Fruit fly (Drosophila melanogaster) whole organism, embryonic: Measurements from ENCODE around the gene Gs1l.

ENCODE experiments used
- B-H2 ChIP-seq: fragments of 200-800 bp; sonication (Bioruptor generic); optimal IDR thresholded peaks from 2 replicates; lab custom pipeline; 2018; ENCODE audit warnings: missing biosample characterization, mild to moderate bottlenecking, missing genetic modification characterization
- BEAF-32 ChIP-seq: fragments of 200-800 bp; sonication (Bioruptor generic); optimal IDR thresholded peaks from 3 replicates; lab custom pipeline; 2017; ENCODE audit warnings: missing biosample characterization, missing genetic modification characterization, mild to moderate bottlenecking, moderate library complexity, missing genetic modification reagents
- Bgb ChIP-seq: fragments of 200-800 bp; sonication (Bioruptor generic); IDR thresholded peaks from 2 replicates; pipeline ENCODE4 v1.3.6; 2022; ENCODE audit warnings: missing biosample characterization, missing genetic modification characterization; ENCODE audit not compliant: partially characterized antibody
- CG10267 ChIP-seq: fragments of 200-800 bp; sonication (Bioruptor generic); optimal IDR thresholded peaks from 2 replicates; lab custom pipeline; 2018; ENCODE audit warnings: missing biosample characterization, mild to moderate bottlenecking, missing genetic modification characterization, moderate library complexity
- CG10366 ChIP-seq: fragments of 200-800 bp; sonication (Bioruptor generic); IDR thresholded peaks from 2 replicates; pipeline ENCODE4 v1.3.6; 2022; ENCODE audit warnings: missing biosample characterization, missing genetic modification characterization
- CG12071 ChIP-seq: fragments of 200-800 bp; sonication (Bioruptor generic); optimal IDR thresholded peaks from 3 replicates; lab custom pipeline; 2018; ENCODE audit warnings: missing biosample characterization, mild to moderate bottlenecking, missing genetic modification characterization
- CG12104 ChIP-seq: fragments of 200-800 bp; sonication (Bioruptor generic); optimal IDR thresholded peaks from 3 replicates; lab custom pipeline; 2016; ENCODE audit warnings: missing biosample characterization, missing genetic modification characterization
- CG12236 ChIP-seq: fragments of 200-800 bp; sonication (Bioruptor generic); optimal IDR thresholded peaks from 2 replicates; lab custom pipeline; 2016; ENCODE audit warnings: missing biosample characterization, missing genetic modification characterization
- CG12659 ChIP-seq: fragments of 200-800 bp; sonication (Bioruptor generic); optimal IDR thresholded peaks from 3 replicates; lab custom pipeline; 2017; ENCODE audit warnings: mild to moderate bottlenecking, missing biosample characterization, missing genetic modification reagents, missing genetic modification characterization
- CG14860 ChIP-seq: fragments of 200-800 bp; sonication (Bioruptor generic); IDR thresholded peaks from 3 replicates; pipeline ENCODE4 v1.3.6; 2022; ENCODE audit warnings: missing biosample characterization, missing genetic modification characterization; ENCODE audit not compliant: partially characterized antibody
- CG16813 ChIP-seq: fragments of 200-800 bp; sonication (Bioruptor generic); IDR thresholded peaks from 3 replicates; pipeline ENCODE4 v1.3.6; 2022; ENCODE audit warnings: missing biosample characterization, missing genetic modification characterization; ENCODE audit not compliant: partially characterized antibody
- CG17802 ChIP-seq: fragments of 200-800 bp; sonication (Bioruptor generic); optimal IDR thresholded peaks from 2 replicates; lab custom pipeline; 2018; ENCODE audit warnings: missing biosample characterization, mild to moderate bottlenecking, missing genetic modification characterization, moderate library complexity
- CG2116 ChIP-seq: fragments of 200-800 bp; sonication (Bioruptor generic); optimal IDR thresholded peaks from 3 replicates; lab custom pipeline; 2018; ENCODE audit warnings: missing biosample characterization, mild to moderate bottlenecking, missing genetic modification characterization
- CG2712 ChIP-seq: fragments of 200-800 bp; optimal IDR thresholded peaks from 3 replicates; lab custom pipeline; 2019; ENCODE audit warnings: missing biosample characterization, mild to moderate bottlenecking, missing genetic modification characterization, moderate library complexity
- CG32532 ChIP-seq: fragments of 200-800 bp; sonication (Bioruptor generic); IDR thresholded peaks from 2 replicates; pipeline ENCODE4 v1.3.6; 2022; ENCODE audit warnings: missing biosample characterization, missing genetic modification characterization
- CG32767 ChIP-seq: fragments of 200-800 bp; sonication (Bioruptor generic); IDR thresholded peaks from 2 replicates; pipeline ENCODE4 v1.3.6; 2022; ENCODE audit warnings: missing biosample characterization, missing genetic modification characterization
- CG32772 ChIP-seq: fragments of 200-800 bp; sonication (Bioruptor generic); IDR thresholded peaks from 2 replicates; pipeline ENCODE4 v1.3.6; 2022; ENCODE audit warnings: missing biosample characterization, missing genetic modification characterization
- CG34224 ChIP-seq: fragments of 200-800 bp; sonication (Bioruptor generic); IDR thresholded peaks from 3 replicates; pipeline ENCODE4 v1.3.6; 2022; ENCODE audit warnings: missing biosample characterization, missing genetic modification characterization; ENCODE audit not compliant: partially characterized antibody
- CG3838 ChIP-seq: fragments of 200-800 bp; sonication (Bioruptor generic); optimal IDR thresholded peaks from 3 replicates; lab custom pipeline; 2016; ENCODE audit warnings: missing biosample characterization, missing genetic modification characterization
- CG7963 ChIP-seq: fragments of 200-800 bp; sonication (Bioruptor generic); IDR thresholded peaks from 3 replicates; pipeline ENCODE4 v1.3.6; 2022; ENCODE audit warnings: missing biosample characterization, missing genetic modification characterization; ENCODE audit not compliant: partially characterized antibody
- CG9932 ChIP-seq: fragments of 200-800 bp; sonication (Bioruptor generic); IDR thresholded peaks from 2 replicates; pipeline ENCODE4 v1.3.6; 2022; ENCODE audit warnings: missing biosample characterization, missing genetic modification characterization
- Dll ChIP-seq: fragments of 200-800 bp; sonication (Bioruptor generic); IDR thresholded peaks from 4 replicates; pipeline ENCODE4 v1.3.6; 2022; ENCODE audit warnings: missing biosample characterization, missing genetic modification characterization; ENCODE audit not compliant: partially characterized antibody
- Dp ChIP-seq: fragments of 200-800 bp; sonication (Bioruptor generic); optimal IDR thresholded peaks from 2 replicates; lab custom pipeline; 2018; ENCODE audit warnings: missing biosample characterization, mild to moderate bottlenecking, missing genetic modification characterization, moderate library complexity
- H2.0 ChIP-seq: fragments of 200-800 bp; sonication (Bioruptor generic); IDR thresholded peaks from 2 replicates; pipeline ENCODE4 v1.3.6; 2022; ENCODE audit warnings: missing biosample characterization, missing genetic modification characterization
- HmgZ ChIP-seq: fragments of 200-800 bp; sonication (Bioruptor generic); optimal IDR thresholded peaks from 2 replicates; lab custom pipeline; 2018; ENCODE audit warnings: missing biosample characterization, mild to moderate bottlenecking, missing genetic modification characterization
- MBD-R2 ChIP-seq: fragments of 200-800 bp; sonication (Bioruptor generic); IDR thresholded peaks from 2 replicates; pipeline ENCODE4 v1.3.6; 2022; ENCODE audit warnings: missing biosample characterization, missing genetic modification characterization
- Max ChIP-seq: fragments of 200-800 bp; sonication (Bioruptor generic); optimal IDR thresholded peaks from 2 replicates; lab custom pipeline; 2016; ENCODE audit warnings: missing biosample characterization, mild to moderate bottlenecking, missing genetic modification characterization
- Med ChIP-seq: fragments of 200-800 bp; sonication (Bioruptor generic); peaks from one replicate; lab custom pipeline; 2016; ENCODE audit warnings: missing biosample characterization, missing genetic modification characterization, mild to moderate bottlenecking, inconsistent platforms, moderate library complexity
- Scr ChIP-seq: fragments of 200-800 bp; sonication (Bioruptor generic); IDR thresholded peaks from 2 replicates; pipeline ENCODE4 v1.3.6; 2022; ENCODE audit warnings: missing biosample characterization, missing genetic modification characterization; ENCODE audit not compliant: partially characterized antibody
- Sry-δ ChIP-seq: fragments of 200-800 bp; sonication (Bioruptor generic); optimal IDR thresholded peaks from 2 replicates; lab custom pipeline; 2016; ENCODE audit warnings: missing biosample characterization, missing genetic modification characterization
- Stat92E ChIP-seq, 3 experiments: fragments of >200 bp in 2 of 3; fragments of 200-800 bp in 1 of 3; sonication (Bioruptor generic) in 1 of 3; optimal IDR thresholded peaks; 2 replicates each; lab custom pipeline; 2017 to 2019; ENCODE audit warnings: missing biosample characterization in 3 of 3, missing genetic modification characterization in 3 of 3, mild to moderate bottlenecking in 1 of 3, moderate library complexity in 1 of 3
- Tbp ChIP-seq: fragments of >200 bp; optimal IDR thresholded peaks from 2 replicates; lab custom pipeline; 2018; ENCODE audit warnings: missing biosample characterization, missing genetic modification characterization
- amos ChIP-seq: fragments of 200-800 bp; sonication (Bioruptor generic); IDR thresholded peaks from 2 replicates; pipeline ENCODE4 v1.3.6; 2022; ENCODE audit warnings: missing biosample characterization, missing genetic modification characterization; ENCODE audit not compliant: partially characterized antibody
- bigmax ChIP-seq: fragments of 200-800 bp; sonication (Bioruptor generic); optimal IDR thresholded peaks from 2 replicates; lab custom pipeline; 2018; ENCODE audit warnings: missing biosample characterization, mild to moderate bottlenecking, missing genetic modification characterization
- esg ChIP-seq: fragments of 200-800 bp; sonication (Bioruptor generic); conservative IDR thresholded peaks from 2 replicates; pipeline ENCODE4 v1.3.6; 2022; ENCODE audit warnings: missing biosample characterization, missing genetic modification characterization
- gcm ChIP-seq: fragments of 200-800 bp; sonication (Bioruptor generic); optimal IDR thresholded peaks from 2 replicates; lab custom pipeline; 2019; ENCODE audit warnings: missing biosample characterization, mild to moderate bottlenecking, missing genetic modification characterization, moderate library complexity
- grn ChIP-seq: fragments of 200-800 bp; sonication (Bioruptor generic); optimal IDR thresholded peaks from 3 replicates; lab custom pipeline; 2017; ENCODE audit warnings: missing biosample characterization, missing genetic modification characterization
- hb ChIP-seq: fragments of 200-800 bp; sonication (Bioruptor generic); IDR thresholded peaks from 3 replicates; pipeline ENCODE4 v1.3.6; 2022; ENCODE audit warnings: missing biosample characterization, missing genetic modification characterization; ENCODE audit not compliant: partially characterized antibody
- hkb ChIP-seq, 2 experiments: fragments of 200-800 bp in 1 of 2; fragments of >200 bp in 1 of 2; sonication (Bioruptor generic) in 1 of 2; IDR thresholded peaks in 1 of 2; optimal IDR thresholded peaks in 1 of 2; 2 replicates each; pipeline versions ENCODE4 v1.3.6 to Lab custom; 2017 to 2022; ENCODE audit warnings: missing biosample characterization in 1 of 2, missing genetic modification characterization in 1 of 2
- kni ChIP-seq: fragments of 200-800 bp; sonication (Bioruptor generic); optimal IDR thresholded peaks from 3 replicates; lab custom pipeline; 2017; ENCODE audit warnings: mild to moderate bottlenecking, missing biosample characterization, missing genetic modification reagents, missing genetic modification characterization
- maf-S ChIP-seq: fragments of 200-800 bp; sonication (Bioruptor generic); optimal IDR thresholded peaks from 2 replicates; lab custom pipeline; 2016; ENCODE audit warnings: missing biosample characterization, missing genetic modification characterization
- mirr ChIP-seq: fragments of 200-800 bp; sonication (Bioruptor generic); optimal IDR thresholded peaks from 3 replicates; lab custom pipeline; 2018; ENCODE audit warnings: missing biosample characterization, mild to moderate bottlenecking, missing genetic modification characterization
- mld ChIP-seq: fragments of 200-800 bp; sonication (Bioruptor generic); IDR thresholded peaks from 3 replicates; pipeline ENCODE4 v1.3.6; 2022; ENCODE audit warnings: missing biosample characterization, missing genetic modification characterization; ENCODE audit not compliant: partially characterized antibody
- pzg ChIP-seq: fragments of 200-800 bp; sonication (Bioruptor generic); optimal IDR thresholded peaks from 3 replicates; lab custom pipeline; 2018; ENCODE audit warnings: missing biosample characterization, mild to moderate bottlenecking, missing genetic modification characterization, moderate library complexity
- seq ChIP-seq: fragments of 200-800 bp; sonication (Bioruptor generic); IDR thresholded peaks from 2 replicates; pipeline ENCODE4 v1.3.6; 2022; ENCODE audit warnings: missing biosample characterization, missing genetic modification characterization
- shn ChIP-seq: fragments of 200-800 bp; sonication (Bioruptor generic); optimal IDR thresholded peaks from 3 replicates; lab custom pipeline; 2016; ENCODE audit warnings: missing biosample characterization, missing genetic modification characterization
- tll ChIP-seq, 2 experiments: fragments of 200-800 bp in 1 of 2; fragments of >200 bp in 1 of 2; sonication (Bioruptor generic) in 1 of 2; optimal IDR thresholded peaks; 2 replicates each; lab custom pipeline; 2017 to 2019; ENCODE audit warnings: missing biosample characterization in 2 of 2, missing genetic modification characterization in 2 of 2, mild to moderate bottlenecking in 1 of 2, moderate library complexity in 1 of 2
- tna ChIP-seq: fragments of 200-800 bp; sonication (Bioruptor generic); IDR thresholded peaks from 2 replicates; pipeline ENCODE4 v1.3.6; 2022; ENCODE audit warnings: missing biosample characterization, missing genetic modification characterization; ENCODE audit not compliant: partially characterized antibody

Gs1l gene

DNA sequence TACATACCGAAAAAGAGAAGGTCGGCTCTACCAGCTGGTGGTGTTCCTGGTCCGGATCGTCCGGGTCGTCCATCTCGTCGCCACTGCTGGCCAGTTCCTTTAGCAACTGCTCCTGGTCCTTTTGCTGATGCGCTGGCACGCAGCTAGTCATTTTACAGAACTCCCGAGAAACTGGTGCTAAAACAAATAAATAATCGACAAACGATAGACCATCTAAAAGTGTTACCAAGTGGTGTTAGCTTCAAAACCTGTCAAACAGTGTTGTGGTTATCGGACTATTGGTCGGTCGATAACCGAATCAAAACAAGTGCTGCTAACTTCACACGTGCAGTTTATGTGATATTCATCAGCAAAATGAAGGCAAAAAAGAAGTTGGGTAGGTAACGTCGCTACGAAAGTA lies 12.2 kb downstream of the Gs1l start, which contains the start of the genes morgue and Elp3 (continued):
- TF ChIP-seq Max (GFP tag; lab: Kevin White, UChicago) (peak; percentile 58), CG12071 (no peak), CG12659 (GFP tag; lab: Kevin White, UChicago) (peak; percentile 49), tna (GFP tag; lab: Robert Waterston, UW) (peak; percentile 83), Dp (peak; percentile 33), kni (no peak), hkb (optimal IDR thresholded peaks at IDR 0.05; lab: Kevin White, UChicago) (no peak), hkb (GFP tag; IDR thresholded peaks at IDR 0.05; lab: Robert Waterston, UW) (0 out of 2 replicates have a peak, but pooled peaks have one; percentile 22), hb (0 out of 3 replicates have a peak, but pooled peaks have one; percentile 25), CG17802 (tag; lab: Kevin White, UChicago) (no peak), CG9932 (GFP tag; lab: Robert Waterston, UW) (no peak), grn (no peak), Tbp (GFP tag; lab: Kevin White, UChicago) (no peak), Med (GFP tag; lab: Kevin White, UChicago) (peak; percentile 73), shn (GFP tag; lab: Kevin White, UChicago) (no peak), esg (GFP tag; lab: Robert Waterston, UW) (no peak), BEAF-32 (GFP tag; lab: Kevin White, UChicago) (peak; percentile 50), HmgZ (tag; lab: Kevin White, UChicago) (peak; percentile 26), CG34224 (GFP tag; lab: Robert Waterston, UW) (peak; percentile 78), Scr (GFP tag; lab: Robert Waterston, UW) (peak; percentile 70), Bgb (GFP tag; lab: Robert Waterston, UW) (peak; percentile 82), bigmax (GFP tag; lab: Kevin White, UChicago) (no peak), tll (GFP tag; optimal IDR thresholded peaks at IDR 0.05; lab: Kevin White, UChicago) (no peak), CG32772 (GFP tag; lab: Robert Waterston, UW) (no peak), maf-S (GFP tag; lab: Kevin White, UChicago) (no peak), B-H2 (GFP tag; lab: Kevin White, UChicago) (peak; percentile 6), gcm (GFP tag; lab: Kevin White, UChicago) (no peak), CG14860 (GFP tag; lab: Robert Waterston, UW) (peak; percentile 72), mirr (GFP tag; lab: Kevin White, UChicago) (peak; percentile 14), H2.0 (GFP tag; lab: Robert Waterston, UW) (no peak), CG10267 (peak; percentile 56), Dll (GFP tag; lab: Robert Waterston, UW) (peak; percentile 65; the same call in 2 of the 4 replicates), mld (GFP tag; lab: Robert Waterston, UW) (peak; percentile 89), seq (GFP tag; lab: Robert Waterston, UW) (no peak), CG2116 (GFP tag; lab: Kevin White, UChicago) (peak; percentile 68), CG7963 (GFP tag; lab: Robert Waterston, UW) (peak; percentile 83), amos (GFP tag; lab: Robert Waterston, UW) (peak; percentile 68; the same call in 1 of the 2 replicates), CG10366 (GFP tag; lab: Robert Waterston, UW) (no peak), CG12236 (GFP tag; lab: Kevin White, UChicago) (no peak), CG3838 (GFP tag; lab: Kevin White, UChicago) (no peak), CG2712 (tag; lab: Kevin White, UChicago) (peak; percentile 1), CG12104 (GFP tag; lab: Kevin White, UChicago) (no peak), Stat92E (GFP tag; optimal IDR thresholded peaks at IDR 0.05; lab: Kevin White, UChicago) (peak in 1 of 3 experiments; percentile 23), CG32532 (GFP tag; lab: Robert Waterston, UW) (no peak), pzg (GFP tag; lab: Kevin White, UChicago) (peak; percentile 84), MBD-R2 (GFP tag; lab: Robert Waterston, UW) (peak; percentile 84), Sry-δ (peak; percentile 61), CG16813 (peak; percentile 74), CG32767 (peak; percentile 22; the same call in 1 of the 2 replicates)
